Worm (Caenorhabditis elegans): ENCODE measurements around the gene F11G11.4.

The F11G11.4 gene

ce11 chrII:4857086-4857485 lies 3.3 kb upstream of the F11G11.4 start (continued):
- no peak for TF ChIP-seq madf-9 (GFP tag; conservative IDR thresholded peaks at IDR 0.05)
- TF ChIP-seq Y75B8A.6 (GFP tag; IDR thresholded peaks at IDR 0.05), result no peak
- TF ChIP-seq Y105C5A.15 (GFP tag; IDR thresholded peaks at IDR 0.05), result no peak
- no peak for TF ChIP-seq F37D6.2 (tag; optimal IDR thresholded peaks at IDR 0.05)
- no peak for TF ChIP-seq nhr-6 (tag; optimal IDR thresholded peaks at IDR 0.05)
- TF ChIP-seq ceh-62 (tag; optimal IDR thresholded peaks at IDR 0.05), result no peak
- TF ChIP-seq lin-15B (tag; optimal IDR thresholded peaks at IDR 0.05), result no peak
- TF ChIP-seq nhr-102 (tag; optimal IDR thresholded peaks at IDR 0.05), result no peak
- peak; percentile 67 for TF ChIP-seq hlh-11 (tag; optimal IDR thresholded peaks at IDR 0.05)
- TF ChIP-seq lim-7 (GFP tag; IDR thresholded peaks at IDR 0.05), result no peak

- TF ChIP-seq daf-16 (GFP tag; optimal IDR thresholded peaks at IDR 0.05), result no peak
- TF ChIP-seq daf-16 (tag; optimal IDR thresholded peaks at IDR 0.05), result peak; percentile 1
- TF ChIP-seq ama-1 (optimal IDR thresholded peaks at IDR 0.05), result peak; percentile 25
- peak; percentile 67; the same call in 1 of the 2 replicates for TF ChIP-seq egl-43 (GFP tag; IDR thresholded peaks at IDR 0.05)
- 0 out of 2 replicates have a peak, but pooled peaks have one; percentile 48 for TF ChIP-seq D1046.2 (GFP tag; IDR thresholded peaks at IDR 0.05)
- 0 out of 2 replicates have a peak, but pooled peaks have one; percentile 33 for TF ChIP-seq Y48G9A.11 (GFP tag; IDR thresholded peaks at IDR 0.05)
- peak; percentile 30; the same call in 1 of the 2 replicates for TF ChIP-seq pha-4 (GFP tag; IDR thresholded peaks at IDR 0.05)
- TF ChIP-seq pha-4 (tag; optimal IDR thresholded peaks at IDR 0.05), result no peak
- peak; percentile 70 for TF ChIP-seq T26A8.4 (GFP tag; IDR thresholded peaks at IDR 0.05)
- TF ChIP-seq set-16 (GFP tag; IDR thresholded peaks at IDR 0.05), result peak; percentile 67
- TF ChIP-seq lin-38 (GFP tag; IDR thresholded peaks at IDR 0.05), result peak; percentile 35; the same call in 1 of the 2 replicates
- 0 out of 2 replicates have a peak, but pooled peaks have one; percentile 6 for TF ChIP-seq php-3 (GFP tag; IDR thresholded peaks at IDR 0.05)
- no peak for TF ChIP-seq fos-1 (tag; optimal IDR thresholded peaks at IDR 0.05)
- no peak for TF ChIP-seq unc-130 (GFP tag; optimal IDR thresholded peaks at IDR 0.05)
- TF ChIP-seq zfp-2 (tag; optimal IDR thresholded peaks at IDR 0.05), result no peak
These were observed 2.5 kb upstream of the F11G11.4 start, which contains the start of gene F11G11.5 for ce11 chrII:4857873-4858364. Gene F11G11.5 (plus strand): TSS chrII:4857923.

ce11 chrII:4858906-4859411 lies 1.4 kb upstream of the F11G11.4 start:
- TF ChIP-seq zfp-3 (GFP tag; conservative IDR thresholded peaks at IDR 0.05), result 0 out of 2 replicates have a peak, but pooled peaks have one; percentile 29
- no peak for TF ChIP-seq egl-43 (GFP tag; IDR thresholded peaks at IDR 0.05)
- TF ChIP-seq dmd-6 (GFP tag; IDR thresholded peaks at IDR 0.05), result no peak
- TF ChIP-seq aha-1 (tag), result peak; percentile 95
- TF ChIP-seq duxl-1 (tag; optimal IDR thresholded peaks at IDR 0.05; ENCODE audit: poor library complexity), result peak; percentile 38
- peak; percentile 20 for TF ChIP-seq dpl-1 (GFP tag; optimal IDR thresholded peaks at IDR 0.05)
- TF ChIP-seq daf-16 (GFP tag; optimal IDR thresholded peaks at IDR 0.05), result no peak
- TF ChIP-seq daf-16 (tag; optimal IDR thresholded peaks at IDR 0.05), result peak; percentile 1
- no peak for TF ChIP-seq unc-130 (GFP tag; optimal IDR thresholded peaks at IDR 0.05)
- TF ChIP-seq ama-1 (optimal IDR thresholded peaks at IDR 0.05), result peak; percentile 71

ce11 chrII:4863357-4863756 lies 3.0 kb downstream of the F11G11.4 start, which contains the start of the genes mpst-4 and F11G11.14:
Gene mpst-4 (minus strand): TSS chrII:4863457.
Gene F11G11.14 (plus strand): TSS chrII:4863681.
- TF ChIP-seq lin-15B (tag; optimal IDR thresholded peaks at IDR 0.05) (no peak), zfp-2 (tag; optimal IDR thresholded peaks at IDR 0.05) (no peak), mdl-1 (tag; optimal IDR thresholded peaks at IDR 0.05) (no peak)

- TF ChIP-seq T26A8.4 (GFP tag; IDR thresholded peaks at IDR 0.05) (peak; percentile 52; the same call in 1 of the 2 replicates), madf-5 (GFP tag; IDR thresholded peaks at IDR 0.05) (0 out of 4 replicates have a peak, but pooled peaks of 1 of the 2 experiments have one; percentile 16), mxl-3 (GFP tag; optimal IDR thresholded peaks at IDR 0.05) (peak; percentile 65), dpl-1 (GFP tag; optimal IDR thresholded peaks at IDR 0.05) (peak; percentile 16), aha-1 (tag) (peak; percentile 73), ama-1 (optimal IDR thresholded peaks at IDR 0.05) (peak; percentile 82), nhr-48 (tag; optimal IDR thresholded peaks at IDR 0.05) (peak; percentile 45), aly-2 (tag; optimal IDR thresholded peaks at IDR 0.05) (no peak), nhr-42 (GFP tag; IDR thresholded peaks at IDR 0.05) (no peak), hlh-11 (tag; optimal IDR thresholded peaks at IDR 0.05) (peak; percentile 71), nhr-28 (tag; optimal IDR thresholded peaks at IDR 0.05) (peak; percentile 42)
These were observed 5.7 kb downstream of the F11G11.4 start for ce11 chrII:4866045-4866444.
